Worm (Caenorhabditis elegans): ENCODE data around the gene elo-7.
A peak's percentile ranks its signal among the peaks of the same experiment; 100 is the strongest.

elo-7 gene

DNA sequence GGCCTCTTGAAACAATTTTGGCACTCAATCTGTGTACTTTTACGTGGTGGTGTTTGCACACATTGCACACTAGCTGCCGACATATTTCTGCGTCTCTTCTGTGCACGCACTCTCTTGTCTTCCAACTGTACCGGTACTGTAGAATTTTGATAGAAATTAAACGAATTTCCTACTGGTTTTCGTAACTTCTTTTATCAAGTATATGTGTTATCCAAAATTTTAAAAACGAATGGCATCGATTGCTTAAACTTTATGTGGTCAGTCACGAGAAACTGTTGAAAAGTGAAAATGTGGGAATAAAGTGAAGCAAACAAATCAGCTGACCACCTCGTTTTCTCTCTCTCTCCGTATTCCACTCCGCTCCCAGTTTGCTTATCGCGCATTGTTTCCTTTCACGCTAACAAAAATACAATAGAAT, 16.4 kb upstream of the elo-7 start:
- TF ChIP-seq unc-62 (GFP tag; optimal IDR thresholded peaks at IDR 0.05): no peak
- TF ChIP-seq Y79H2A.3 (GFP tag; conservative IDR thresholded peaks at IDR 0.05): no peak
- TF ChIP-seq C06A6.2 (GFP tag; conservative IDR thresholded peaks at IDR 0.05): no peak
- TF ChIP-seq F55B11.4 (tag; optimal IDR thresholded peaks at IDR 0.05; ENCODE audit: borderline replicate concordance, insufficient read depth): no peak
- no peak for TF ChIP-seq Y53F4B.3 (GFP tag; IDR thresholded peaks at IDR 0.05)
- 0 out of 2 replicates have a peak, but pooled peaks have one; percentile 26 for TF ChIP-seq mcd-1 (GFP tag; IDR thresholded peaks at IDR 0.05)
- peak; percentile 26 for TF ChIP-seq efl-1 (GFP tag; optimal IDR thresholded peaks at IDR 0.05)
- no peak for TF ChIP-seq ceh-100 (GFP tag; IDR thresholded peaks at IDR 0.05)
- TF ChIP-seq lin-35 (GFP tag; optimal IDR thresholded peaks at IDR 0.05): peak in 1 of 3 experiments; percentile 8
- TF ChIP-seq attf-3 (GFP tag; conservative IDR thresholded peaks at IDR 0.05): peak; percentile 58; the same call in 1 of the 2 replicates
- no peak for TF ChIP-seq ama-1 (optimal IDR thresholded peaks at IDR 0.05)
- no peak for TF ChIP-seq ama-1 (GFP tag; optimal IDR thresholded peaks at IDR 0.05)
- TF ChIP-seq hsf-1 (GFP tag; IDR thresholded peaks at IDR 0.05): no peak
- peak; percentile 17 for TF ChIP-seq tbp1 (GFP tag; optimal IDR thresholded peaks at IDR 0.05)
- peak; percentile 95 for TF ChIP-seq hmg-1.2 (GFP tag; IDR thresholded peaks at IDR 0.05)
- no peak for TF ChIP-seq zim-3 (tag; optimal IDR thresholded peaks at IDR 0.05)
- peak; percentile 60 for TF ChIP-seq attf-5 (GFP tag; optimal IDR thresholded peaks at IDR 0.05)
- TF ChIP-seq cebp-2 (GFP tag; IDR thresholded peaks at IDR 0.05): no peak
- TF ChIP-seq cebp-1 (GFP tag; IDR thresholded peaks at IDR 0.05): no peak
- peak; percentile 67 for TF ChIP-seq cebp-1 (tag; optimal IDR thresholded peaks at IDR 0.05)
- peak; percentile 72 for TF ChIP-seq snpc-4 (GFP tag; optimal IDR thresholded peaks at IDR 0.05)
- peak; percentile 69 to 87 (median 85) for TF ChIP-seq snpc-4 (tag; optimal IDR thresholded peaks at IDR 0.05)
- TF ChIP-seq snpc-1.3 (tag; optimal IDR thresholded peaks at IDR 0.05; ENCODE audit: insufficient read depth): peak; percentile 58
- TF ChIP-seq B0261.1 (tag; optimal IDR thresholded peaks at IDR 0.05): no peak
- peak; percentile 24; the same call in 1 of the 2 replicates for TF ChIP-seq egl-44 (GFP tag; IDR thresholded peaks at IDR 0.05)
- TF ChIP-seq nhr-179 (tag; optimal IDR thresholded peaks at IDR 0.05): no peak
- peak; percentile 52 for TF ChIP-seq lsl-1 (GFP tag; optimal IDR thresholded peaks at IDR 0.05)
- TF ChIP-seq madf-6 (GFP tag; IDR thresholded peaks at IDR 0.05): peak; percentile 59; the same call in 1 of the 2 replicates
- peak; percentile 44; the same call in 1 of the 2 replicates for TF ChIP-seq rcor-1 (GFP tag; IDR thresholded peaks at IDR 0.05)
- no peak for TF ChIP-seq ceh-91 (GFP tag; IDR thresholded peaks at IDR 0.05)
- TF ChIP-seq snpc-3.4 (tag; optimal IDR thresholded peaks at IDR 0.05): peak; percentile 22
- TF ChIP-seq nhr-90 (tag; optimal IDR thresholded peaks at IDR 0.05): peak; percentile 23
- TF ChIP-seq nfyb-1 (GFP tag; IDR thresholded peaks at IDR 0.05): no peak
- TF ChIP-seq snpc-1.1 (tag; optimal IDR thresholded peaks at IDR 0.05; ENCODE audit: insufficient read depth): peak; percentile 86
- peak; percentile 3 for TF ChIP-seq lin-54 (GFP tag; optimal IDR thresholded peaks at IDR 0.05)
- TF ChIP-seq nhr-80 (tag; optimal IDR thresholded peaks at IDR 0.05): peak; percentile 69
- peak; percentile 32; the same call in 1 of the 2 replicates for TF ChIP-seq madf-8 (GFP tag; conservative IDR thresholded peaks at IDR 0.05)
- TF ChIP-seq B0336.3 (GFP tag; IDR thresholded peaks at IDR 0.05): 0 out of 2 replicates have a peak, but pooled peaks have one; percentile 13
- TF ChIP-seq aptf-2 (GFP tag; conservative IDR thresholded peaks at IDR 0.05): no peak
- no peak for TF ChIP-seq zfh-2 (GFP tag; conservative IDR thresholded peaks at IDR 0.05)
- TF ChIP-seq nfya-2 (GFP tag; IDR thresholded peaks at IDR 0.05): no peak
- TF ChIP-seq let-526 (GFP tag; IDR thresholded peaks at IDR 0.05): 0 out of 2 replicates have a peak, but pooled peaks have one; percentile 26
- no peak for TF ChIP-seq ztf-26 (tag; optimal IDR thresholded peaks at IDR 0.05)
- no peak for TF ChIP-seq dpl-1 (GFP tag; optimal IDR thresholded peaks at IDR 0.05)
- no peak for TF ChIP-seq ztf-28 (GFP tag; IDR thresholded peaks at IDR 0.05)

Data from whole organism, young adult.